Worm (Caenorhabditis elegans) whole organism, young adult: Measurements from ENCODE around the gene txt-12.
A peak's percentile ranks its signal among the peaks of the same experiment; 100 is the strongest.

Source experiments
- B0035.1 ChIP-seq: sonication (generic microtip); optimal IDR thresholded peaks from 2 replicates; lab custom pipeline; 2016; ENCODE audit warnings: missing genetic modification characterization, mild to moderate bottlenecking, missing compliant biosample characterization, missing genotype, missing genetic modification reagents
- B0261.1 ChIP-seq: sonication (generic microtip); optimal IDR thresholded peaks from 2 replicates; lab custom pipeline; 2016; ENCODE audit warnings: mild to moderate bottlenecking, missing genetic modification characterization, moderate library complexity, missing compliant biosample characterization
- D2030.7 ChIP-seq: fragments of 200-800 bp; sonication (Bioruptor generic); IDR thresholded peaks from 2 replicates; pipeline ENCODE4 v1.3.6; 2022; ENCODE audit warnings: missing genetic modification reagents, missing genetic modification characterization, missing compliant biosample characterization
- F10E7.11 ChIP-seq: sonication (generic microtip); optimal IDR thresholded peaks from 2 replicates; lab custom pipeline; 2017; ENCODE audit warnings: mild to moderate bottlenecking, missing genetic modification characterization, moderate library complexity, missing compliant biosample characterization
- F37B4.10 ChIP-seq: fragments of 200-800 bp; sonication (Bioruptor generic); IDR thresholded peaks from 2 replicates; pipeline ENCODE4 v1.3.6; 2022; ENCODE audit warnings: missing genetic modification characterization, missing compliant biosample characterization
- F49E8.2 ChIP-seq: sonication (generic microtip); optimal IDR thresholded peaks from 3 replicates; lab custom pipeline; 2017; ENCODE audit warnings: missing genetic modification characterization, mild to moderate bottlenecking, missing compliant biosample characterization, antibody characterized with exemption, moderate library complexity; ENCODE audit not compliant: insufficient read depth
- F57A8.1 ChIP-seq: fragments of 200-800 bp; sonication (Bioruptor generic); optimal IDR thresholded peaks from 2 replicates; lab custom pipeline; 2018; ENCODE audit warnings: mild to moderate bottlenecking, missing genetic modification characterization, moderate library complexity, missing compliant biosample characterization
- attf-3 ChIP-seq: fragments of 200-800 bp; sonication (Bioruptor generic); conservative IDR thresholded peaks from 2 replicates; pipeline ENCODE4 v1.3.6; 2022; ENCODE audit warnings: missing genetic modification reagents, missing genetic modification characterization, missing compliant biosample characterization
- attf-6 ChIP-seq: fragments of 200-800 bp; sonication (Bioruptor generic); IDR thresholded peaks from 2 replicates; pipeline ENCODE4 v1.3.6; 2022; ENCODE audit warnings: missing genetic modification reagents, missing genetic modification characterization, missing compliant biosample characterization
- egl-18 ChIP-seq: fragments of 200-800 bp; sonication (Bioruptor generic); IDR thresholded peaks from 2 replicates; pipeline ENCODE4 v1.3.6; 2022; ENCODE audit warnings: missing genetic modification reagents, missing genetic modification characterization, missing compliant biosample characterization
- egl-44 ChIP-seq: fragments of 200-800 bp; sonication (Bioruptor generic); IDR thresholded peaks from 2 replicates; pipeline ENCODE4 v1.3.6; 2022; ENCODE audit warnings: missing genetic modification reagents, missing genetic modification characterization, missing compliant biosample characterization
- egrh-3 ChIP-seq: fragments of 200-800 bp; sonication (Bioruptor generic); IDR thresholded peaks from 2 replicates; pipeline ENCODE4 v1.3.6; 2022; ENCODE audit warnings: missing genetic modification reagents, missing genetic modification characterization, missing compliant biosample characterization
- him-1 ChIP-seq: sonication (generic microtip); optimal IDR thresholded peaks from 2 replicates; lab custom pipeline; 2016; ENCODE audit warnings: missing genotype, missing genetic modification reagents, missing genetic modification characterization, missing compliant biosample characterization
- hmg-1.2 ChIP-seq: fragments of 200-800 bp; sonication (Bioruptor generic); IDR thresholded peaks from 2 replicates; pipeline ENCODE4 v1.3.6; 2022; ENCODE audit warnings: missing genetic modification reagents, missing genetic modification characterization, missing compliant biosample characterization
- hrde-1 ChIP-seq: sonication (generic microtip); optimal IDR thresholded peaks from 2 replicates; lab custom pipeline; 2016; ENCODE audit warnings: missing genetic modification characterization, mild to moderate bottlenecking, missing compliant biosample characterization, moderate library complexity, missing genotype, missing genetic modification reagents, borderline replicate concordance
- lag-1 ChIP-seq: fragments of 200-800 bp; sonication (Bioruptor generic); IDR thresholded peaks from 2 replicates; pipeline ENCODE4 v1.3.6; 2022; ENCODE audit warnings: missing genetic modification reagents, missing genetic modification characterization, missing compliant biosample characterization
- let-607 ChIP-seq, 2 experiments: fragments of 200-800 bp in 1 of 2; sonication (Bioruptor generic) in 1 of 2; sonication (generic microtip) in 1 of 2; optimal IDR thresholded peaks; 2 replicates each; lab custom pipeline; 2016 to 2018; ENCODE audit warnings: mild to moderate bottlenecking in 2 of 2, missing compliant biosample characterization in 2 of 2, missing genetic modification characterization in 2 of 2, moderate library complexity in 2 of 2, missing genotype in 1 of 2
- lin-26 ChIP-seq: fragments of 200-800 bp; sonication (Bioruptor generic); IDR thresholded peaks from 2 replicates; pipeline ENCODE4 v1.3.6; 2022; ENCODE audit warnings: missing genetic modification reagents, missing genetic modification characterization, missing compliant biosample characterization
- lin-35 ChIP-seq, 3 experiments: fragments of 150-350 bp in 2 of 3; sonication (generic microtip) in 1 of 3; optimal IDR thresholded peaks; 2 replicates each; lab custom pipeline; 2014 to 2018; ENCODE audit warnings: missing biosample characterization in 3 of 3, missing genetic modification characterization in 3 of 3, missing genetic modification reagents in 3 of 3
- madf-3 ChIP-seq: fragments of 200-800 bp; sonication (Bioruptor generic); IDR thresholded peaks from 2 replicates; pipeline ENCODE4 v1.3.6; 2022; ENCODE audit warnings: missing genetic modification reagents, missing genetic modification characterization, missing compliant biosample characterization
- mel-28 ChIP-seq: sonication (generic microtip); optimal IDR thresholded peaks from 2 replicates; lab custom pipeline; 2016; ENCODE audit warnings: borderline replicate concordance, mild to moderate bottlenecking, missing genetic modification characterization, missing compliant biosample characterization
- nfyb-1 ChIP-seq: fragments of 200-800 bp; sonication (Bioruptor generic); IDR thresholded peaks from 2 replicates; pipeline ENCODE4 v1.3.6; 2022; ENCODE audit warnings: missing genetic modification reagents, missing genetic modification characterization, missing compliant biosample characterization
- nhr-120 ChIP-seq: fragments of 200-800 bp; sonication (Bioruptor generic); IDR thresholded peaks from 2 replicates; pipeline ENCODE4 v1.3.6; 2022; ENCODE audit warnings: missing genetic modification characterization, missing compliant biosample characterization
- nhr-80 ChIP-seq: sonication (generic microtip); optimal IDR thresholded peaks from 2 replicates; lab custom pipeline; 2016; ENCODE audit warnings: missing genetic modification characterization, missing compliant biosample characterization
- snpc-1.1 ChIP-seq: sonication (generic microtip); optimal IDR thresholded peaks from 2 replicates; lab custom pipeline; 2017; ENCODE audit warnings: missing genetic modification characterization, mild to moderate bottlenecking, missing compliant biosample characterization, antibody characterized with exemption, moderate library complexity, missing genotype, missing genetic modification reagents; ENCODE audit not compliant: insufficient read depth
- snpc-4 ChIP-seq, 5 experiments: fragments of 150-350 bp in 1 of 5; sonication (generic microtip) in 4 of 5; optimal IDR thresholded peaks; 2 replicates each; lab custom pipeline; 2014 to 2018; ENCODE audit warnings: missing genetic modification characterization in 5 of 5, missing biosample characterization in 3 of 5, antibody characterized with exemption in 2 of 5, mild to moderate bottlenecking in 2 of 5, missing compliant biosample characterization in 2 of 5, missing genotype in 2 of 5, moderate library complexity in 2 of 5, missing genetic modification reagents in 1 of 5
- tbp1 ChIP-seq: fragments of 200-800 bp; sonication (Bioruptor generic); optimal IDR thresholded peaks from 2 replicates; lab custom pipeline; 2018; ENCODE audit warnings: mild to moderate bottlenecking, missing genetic modification characterization, missing compliant biosample characterization
- tlf-1 ChIP-seq: fragments of 200-800 bp; sonication (Bioruptor generic); optimal IDR thresholded peaks from 2 replicates; lab custom pipeline; 2018; ENCODE audit warnings: mild to moderate bottlenecking, missing genetic modification characterization, missing compliant biosample characterization
- xnd-1 ChIP-seq: sonication (generic microtip); optimal IDR thresholded peaks from 2 replicates; lab custom pipeline; 2016; ENCODE audit warnings: missing genotype, missing genetic modification reagents, missing genetic modification characterization, missing compliant biosample characterization
- zfh-2 ChIP-seq: fragments of 200-800 bp; sonication (Bioruptor generic); conservative IDR thresholded peaks from 2 replicates; pipeline ENCODE4 v1.3.6; 2022; ENCODE audit warnings: missing genetic modification reagents, missing genetic modification characterization, missing compliant biosample characterization
- ztf-25 ChIP-seq: fragments of 200-800 bp; sonication (Bioruptor generic); IDR thresholded peaks from 2 replicates; pipeline ENCODE4 v1.3.6; 2022; ENCODE audit warnings: missing genetic modification reagents, missing genetic modification characterization, missing compliant biosample characterization
- ztf-3 ChIP-seq: fragments of 200-800 bp; sonication (Bioruptor generic); optimal IDR thresholded peaks from 2 replicates; lab custom pipeline; 2018; ENCODE audit warnings: mild to moderate bottlenecking, missing genetic modification characterization, missing compliant biosample characterization
- ztf-6 ChIP-seq: fragments of 200-800 bp; sonication (Bioruptor generic); IDR thresholded peaks from 2 replicates; pipeline ENCODE4 v1.3.6; 2022; ENCODE audit warnings: missing genetic modification reagents, missing genetic modification characterization, missing compliant biosample characterization

The txt-12 gene

DNA sequence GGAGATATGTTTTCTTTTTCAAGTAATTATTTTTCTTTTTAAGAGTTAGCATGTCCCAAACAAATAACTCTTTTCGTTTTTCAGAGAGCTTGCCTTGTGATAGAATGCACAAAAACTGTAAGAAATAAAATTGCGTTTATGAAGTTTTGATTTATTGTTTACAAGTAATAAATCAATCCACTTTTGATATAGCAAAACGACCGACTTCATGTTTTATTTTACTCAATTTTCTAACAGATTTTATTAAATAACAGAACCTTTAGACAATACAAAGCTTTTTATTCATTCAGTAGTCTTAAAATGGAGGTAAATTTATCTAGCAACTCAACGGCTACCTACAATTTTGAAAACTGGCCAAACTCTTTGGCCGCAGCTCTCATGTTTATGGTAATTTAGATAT, 2.0 kb downstream of the txt-12 start, which contains the start of gene srx-78:
Gene srx-78 (plus strand): TSS at position 301 of the 400 bp plus-strand sequence.
- TF ChIP-seq attf-3 (GFP tag; lab: Robert Waterston, UW) (no peak), egl-18 (GFP tag; lab: Robert Waterston, UW) (no peak), attf-6 (GFP tag; lab: Robert Waterston, UW) (no peak), nhr-80 (no peak), xnd-1 (no peak), mel-28 (tag; lab: Kevin White, UChicago) (no peak), F57A8.1 (GFP tag; lab: Kevin White, UChicago) (no peak)
- TF ChIP-seq, all 124 proteins: peak for 0

DNA sequence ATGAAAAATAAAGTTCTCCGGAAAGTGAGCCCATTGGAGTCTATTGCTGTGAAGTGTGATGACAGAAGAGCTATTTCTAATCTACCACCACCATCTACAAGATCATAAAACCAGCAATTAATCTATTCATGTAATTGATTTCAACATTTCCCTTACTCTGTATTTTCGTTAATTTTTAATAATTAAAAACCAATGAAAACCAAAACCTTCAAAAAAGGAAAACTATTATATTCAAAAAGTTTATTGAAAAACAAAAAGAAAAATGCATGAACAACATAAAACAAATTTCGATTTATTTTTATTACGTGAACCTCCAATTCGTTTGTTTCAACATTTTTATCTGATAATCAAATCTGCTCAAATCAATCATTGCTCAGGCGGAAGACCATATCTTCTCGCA, 6.7 kb downstream of the txt-12 start, which contains the start of gene C01G10.1:
Gene C01G10.1 (plus strand): TSS at position 301 of the 400 bp plus-strand sequence.
- TF ChIP-seq lin-35 (GFP tag; optimal IDR thresholded peaks at IDR 0.05; lab: Kevin White, UChicago), result no peak
- TF ChIP-seq him-1, result no peak
- no peak for TF ChIP-seq B0035.1 (tag; lab: Kevin White, UChicago)
- no peak for TF ChIP-seq F10E7.11 (tag; lab: Kevin White, UChicago)
- TF ChIP-seq zfh-2, result no peak
- TF ChIP-seq ztf-6 (GFP tag; lab: Robert Waterston, UW), result no peak
- TF ChIP-seq ztf-3 (GFP tag; lab: Kevin White, UChicago), result no peak
- TF ChIP-seq nhr-120 (GFP tag; lab: Robert Waterston, UW), result no peak
- no peak for TF ChIP-seq let-607 (tag; optimal IDR thresholded peaks at IDR 0.05; lab: Kevin White, UChicago)
- no peak for TF ChIP-seq hrde-1 (tag; lab: Kevin White, UChicago)
- TF ChIP-seq egrh-3 (GFP tag; lab: Robert Waterston, UW), result no peak
- no peak for TF ChIP-seq lag-1
- no peak for TF ChIP-seq D2030.7 (GFP tag; lab: Robert Waterston, UW)
- no peak for TF ChIP-seq F37B4.10 (GFP tag; lab: Robert Waterston, UW)
- TF ChIP-seq madf-3, result no peak
- TF ChIP-seq tlf-1, result no peak

- TF ChIP-seq B0261.1 (tag; lab: Kevin White, UChicago), result peak; percentile 58
- peak; percentile 82 for TF ChIP-seq tbp1
- peak; percentile 55; the same call in 1 of the 2 replicates for TF ChIP-seq lin-26 (GFP tag; lab: Robert Waterston, UW)
- TF ChIP-seq hmg-1.2 (GFP tag; lab: Robert Waterston, UW), result peak; percentile 73; the same call in 1 of the 2 replicates
- peak; percentile 36; the same call in 1 of the 2 replicates for TF ChIP-seq nfyb-1 (GFP tag; lab: Robert Waterston, UW)
- TF ChIP-seq ztf-25 (GFP tag; lab: Robert Waterston, UW), result peak; percentile 50; the same call in 1 of the 2 replicates
These were observed 13.3 kb downstream of the txt-12 start, which contains the start of gene C01G10.14 for ce11 chrV:15105893-15106598. Gene C01G10.14 (minus strand): TSS chrV:15105943.

DNA sequence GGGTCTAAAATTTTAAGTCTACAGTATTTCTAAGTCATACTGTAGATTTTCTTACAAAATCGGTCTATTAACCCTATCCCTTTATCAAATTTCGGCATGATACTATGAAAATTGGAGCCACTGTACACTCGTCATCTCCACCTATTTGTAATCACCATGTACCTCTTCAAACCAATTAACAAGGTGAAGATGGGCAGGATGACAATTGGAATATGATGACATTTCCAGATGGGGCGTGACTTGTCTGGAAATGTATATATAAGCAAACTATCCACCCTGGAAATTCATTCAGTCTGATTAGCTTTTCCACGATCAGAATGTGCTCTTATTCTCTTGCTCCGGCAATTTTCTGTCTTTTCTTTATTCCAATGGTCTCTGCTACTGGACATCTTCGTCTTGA, 16.5 kb downstream of the txt-12 start, which contains the start of gene Y75B12A.2:
Gene Y75B12A.2 (plus strand): TSS at position 301 of the 400 bp plus-strand sequence.
- TF ChIP-seq egl-44, result no peak
- TF ChIP-seq F49E8.2, result no peak
- TF ChIP-seq tbp1, result no peak
- TF ChIP-seq snpc-1.1 (tag; lab: Kevin White, UChicago), result no peak
- TF ChIP-seq nhr-120 (GFP tag; lab: Robert Waterston, UW), result no peak
- no peak for TF ChIP-seq zfh-2
- TF ChIP-seq snpc-4 (GFP tag; optimal IDR thresholded peaks at IDR 0.05; lab: Kevin White, UChicago), result no peak
- no peak for TF ChIP-seq snpc-4 (tag; optimal IDR thresholded peaks at IDR 0.05; lab: Kevin White, UChicago)
- no peak for TF ChIP-seq B0261.1 (tag; lab: Kevin White, UChicago)
- TF ChIP-seq, all 124 proteins: peak for 0
